Fruit fly (Drosophila melanogaster) whole organism, wandering third instar larva: ENCODE results near the gene CG10949.

Experiments used
- Abd-B ChIP-seq: fragments of >200 bp; optimal IDR thresholded peaks from 2 replicates; lab custom pipeline; 2017; ENCODE audit warnings: missing biosample characterization, missing genetic modification characterization
- CG32264 ChIP-seq: fragments of 200-800 bp; sonication (Bioruptor generic); optimal IDR thresholded peaks from 2 replicates; lab custom pipeline; 2016; ENCODE audit warnings: missing biosample characterization, missing genetic modification characterization
- CG9705 ChIP-seq: fragments of 200-800 bp; sonication (Bioruptor generic); optimal IDR thresholded peaks from 2 replicates; lab custom pipeline; 2018; ENCODE audit warnings: missing biosample characterization, mild to moderate bottlenecking, missing genetic modification characterization
- CrebA ChIP-seq: fragments of 200-800 bp; sonication (Bioruptor generic); optimal IDR thresholded peaks from 2 replicates; lab custom pipeline; 2016; ENCODE audit warnings: missing biosample characterization, mild to moderate bottlenecking, missing genetic modification characterization, borderline replicate concordance
- Dfd ChIP-seq: fragments of >200 bp; optimal IDR thresholded peaks from 2 replicates; lab custom pipeline; 2017; ENCODE audit warnings: missing biosample characterization, missing genetic modification characterization
- Dif ChIP-seq: fragments of 200-275, 200-300 bp; sonication (Bioruptor generic); optimal IDR thresholded peaks from 2 replicates; lab custom pipeline; 2018; ENCODE audit warnings: missing biosample characterization, missing genetic modification characterization; ENCODE audit not compliant: partially characterized antibody
- GATAd ChIP-seq: sonication (Bioruptor generic); optimal IDR thresholded peaks from 2 replicates; lab custom pipeline; 2016; ENCODE audit warnings: missing biosample characterization, missing genetic modification characterization
- HLH106 ChIP-seq: fragments of 200-800 bp; optimal IDR thresholded peaks from 3 replicates; lab custom pipeline; 2019; ENCODE audit warnings: missing biosample characterization, mild to moderate bottlenecking, missing genetic modification characterization, moderate library complexity
- Hnf4 ChIP-seq: fragments of 200-800 bp; sonication (Bioruptor generic); optimal IDR thresholded peaks from 2 replicates; lab custom pipeline; 2016; ENCODE audit warnings: missing biosample characterization, mild to moderate bottlenecking, missing genetic modification characterization
- Hr78 ChIP-seq: fragments of >200 bp; optimal IDR thresholded peaks from 2 replicates; lab custom pipeline; 2017; ENCODE audit warnings: missing biosample characterization, missing genetic modification characterization
- Hr83 ChIP-seq: fragments of 200-300 bp; sonication (Bioruptor generic); optimal IDR thresholded peaks from 2 replicates; lab custom pipeline; 2016; ENCODE audit warnings: missing biosample characterization, mild to moderate bottlenecking, missing genetic modification characterization, moderate library complexity; ENCODE audit not compliant: poor library complexity, severe bottlenecking
- Jra ChIP-seq: sonication (Bioruptor generic); optimal IDR thresholded peaks from 2 replicates; lab custom pipeline; 2016; ENCODE audit warnings: missing biosample characterization, missing genetic modification characterization
- Mio ChIP-seq: sonication (Bioruptor generic); optimal IDR thresholded peaks from 2 replicates; lab custom pipeline; 2016; ENCODE audit warnings: missing biosample characterization, missing genetic modification characterization
- N ChIP-seq: fragments of >200 bp; optimal IDR thresholded peaks from 2 replicates; lab custom pipeline; 2018; ENCODE audit warnings: missing biosample characterization, missing external identifiers, missing genetic modification characterization
- OdsH ChIP-seq: fragments of 200-800 bp; sonication (Bioruptor generic); optimal IDR thresholded peaks from 2 replicates; lab custom pipeline; 2016; ENCODE audit warnings: missing biosample characterization, mild to moderate bottlenecking, missing genetic modification characterization
- Rel ChIP-seq, 2 experiments: fragments of 200-800 bp; sonication (Bioruptor generic) in 1 of 2; optimal IDR thresholded peaks; 2 replicates in 1 of 2; 3 replicates in 1 of 2; lab custom pipeline; 2016 to 2019; ENCODE audit warnings: mild to moderate bottlenecking in 2 of 2, missing biosample characterization in 2 of 2, missing genetic modification characterization in 2 of 2, moderate library complexity in 1 of 2
- Sp1 ChIP-seq: fragments of 200-800 bp; sonication (Bioruptor generic); optimal IDR thresholded peaks from 3 replicates; lab custom pipeline; 2019; ENCODE audit warnings: missing biosample characterization, mild to moderate bottlenecking, missing genetic modification characterization, moderate library complexity
- Vsx2 ChIP-seq: fragments of 200-300, 225-300 bp; sonication (Bioruptor generic); optimal IDR thresholded peaks from 2 replicates; lab custom pipeline; 2018; ENCODE audit warnings: missing biosample characterization, missing genetic modification characterization; ENCODE audit not compliant: partially characterized antibody
- br ChIP-seq: fragments of 200-800 bp; sonication (Bioruptor generic); optimal IDR thresholded peaks from 2 replicates; lab custom pipeline; 2016; ENCODE audit warnings: missing biosample characterization, missing genetic modification characterization
- brk ChIP-seq: fragments of 200-800 bp; sonication (Bioruptor generic); optimal IDR thresholded peaks from 2 replicates; lab custom pipeline; 2016; ENCODE audit warnings: missing biosample characterization, mild to moderate bottlenecking, missing genetic modification characterization
- dl ChIP-seq, 2 experiments: fragments of 175-275, 200-275 bp in 1 of 2; fragments of 200-275 bp in 1 of 2; sonication (Bioruptor generic); optimal IDR thresholded peaks; lab custom pipeline; 2018; ENCODE audit warnings: mild to moderate bottlenecking in 2 of 2, missing biosample characterization in 2 of 2, missing genetic modification characterization in 2 of 2, moderate library complexity in 2 of 2; ENCODE audit not compliant: partially characterized antibody in 2 of 2, insufficient read depth in 1 of 2
- dmrt93B ChIP-seq: fragments of 200-800 bp; sonication (Bioruptor generic); optimal IDR thresholded peaks from 2 replicates; lab custom pipeline; 2018; ENCODE audit warnings: missing biosample characterization, mild to moderate bottlenecking, missing genetic modification characterization
- dsf ChIP-seq: sonication (Bioruptor generic); optimal IDR thresholded peaks from 2 replicates; lab custom pipeline; 2016; ENCODE audit warnings: missing biosample characterization, missing genetic modification characterization, borderline replicate concordance
- ey ChIP-seq: fragments of 200-800 bp; sonication (Bioruptor generic); optimal IDR thresholded peaks from 2 replicates; lab custom pipeline; 2016; ENCODE audit warnings: missing biosample characterization, missing genetic modification characterization
- foxo ChIP-seq, 2 experiments: fragments of 200-800 bp; sonication (Bioruptor generic); optimal IDR thresholded peaks; 2 replicates in 1 of 2; 3 replicates in 1 of 2; lab custom pipeline; 2016 to 2017; ENCODE audit warnings: missing biosample characterization in 2 of 2, missing genetic modification characterization in 2 of 2
- fru ChIP-seq: fragments of 200-800 bp; sonication (Bioruptor generic); optimal IDR thresholded peaks from 3 replicates; lab custom pipeline; 2016; ENCODE audit warnings: missing biosample characterization, mild to moderate bottlenecking, missing genetic modification characterization
- h ChIP-seq: fragments of 200-800 bp; sonication (Bioruptor generic); optimal IDR thresholded peaks from 3 replicates; lab custom pipeline; 2016; ENCODE audit warnings: missing biosample characterization, mild to moderate bottlenecking, missing genetic modification characterization
- jim ChIP-seq: fragments of 175-275, 200-325 bp; sonication (Bioruptor generic); optimal IDR thresholded peaks from 2 replicates; lab custom pipeline; 2016; ENCODE audit warnings: missing biosample characterization, mild to moderate bottlenecking, missing genetic modification characterization
- lola ChIP-seq: fragments of >200 bp; optimal IDR thresholded peaks from 2 replicates; lab custom pipeline; 2017; ENCODE audit warnings: missing biosample characterization, missing genetic modification characterization
- pan ChIP-seq: fragments of >200 bp; optimal IDR thresholded peaks from 2 replicates; lab custom pipeline; 2017
- psq ChIP-seq: fragments of 200-800 bp; sonication (Bioruptor generic); optimal IDR thresholded peaks from 3 replicates; lab custom pipeline; 2017; ENCODE audit warnings: missing biosample characterization, mild to moderate bottlenecking, missing genetic modification characterization, moderate library complexity
- rgr ChIP-seq: fragments of 200-800 bp; sonication (Bioruptor generic); optimal IDR thresholded peaks from 3 replicates; lab custom pipeline; 2016; ENCODE audit warnings: missing biosample characterization, mild to moderate bottlenecking, missing genetic modification characterization
- sage ChIP-seq: fragments of 200-800 bp; sonication (Bioruptor generic); optimal IDR thresholded peaks from 2 replicates; lab custom pipeline; 2016; ENCODE audit warnings: missing biosample characterization, mild to moderate bottlenecking, missing genetic modification characterization
- sv ChIP-seq: fragments of 200-800 bp; sonication (Bioruptor generic); optimal IDR thresholded peaks from 3 replicates; lab custom pipeline; 2016; ENCODE audit warnings: missing biosample characterization, missing genetic modification characterization
- tai ChIP-seq: sonication (Bioruptor generic); optimal IDR thresholded peaks from 2 replicates; lab custom pipeline; 2016; ENCODE audit warnings: missing biosample characterization, missing genetic modification characterization
- usp ChIP-seq: fragments of >200 bp; optimal IDR thresholded peaks from 2 replicates; lab custom pipeline; 2017; ENCODE audit warnings: missing biosample characterization, missing genetic modification characterization

CG10949 gene

dm6 chr2L:20416754-20417563 is at the start of gene CG10949, which contains the start of gene Arpc2:
Gene CG10949 (minus strand): TSS chr2L:20416918.
Gene Arpc2 (plus strand): TSS chr2L:20417057.
- TF ChIP-seq dl (GFP tag; optimal IDR thresholded peaks at IDR 0.05; lab: Kevin White, UChicago; ENCODE audit: insufficient read depth in 1 of 2, partially characterized antibody in 2 of 2) (peak; percentile 40 to 73), foxo (GFP tag; optimal IDR thresholded peaks at IDR 0.05; lab: Kevin White, UChicago) (peak in 1 of 2 experiments; percentile 55), lola (no peak), Rel (GFP tag; optimal IDR thresholded peaks at IDR 0.05; lab: Kevin White, UChicago) (no peak), Rel (tag; optimal IDR thresholded peaks at IDR 0.05; lab: Kevin White, UChicago) (peak; percentile 7), ey (no peak), fru (GFP tag; lab: Kevin White, UChicago) (peak; percentile 12), dmrt93B (GFP tag; lab: Kevin White, UChicago) (peak; percentile 46), tai (no peak), h (peak; percentile 13), sv (GFP tag; lab: Kevin White, UChicago) (no peak), CrebA (no peak), Hr83 (GFP tag; lab: Kevin White, UChicago) (peak; percentile 71), dsf (GFP tag; lab: Kevin White, UChicago) (peak; percentile 38), HLH106 (tag; lab: Kevin White, UChicago) (peak; percentile 78), GATAd (GFP tag; lab: Kevin White, UChicago) (no peak), psq (GFP tag; lab: Kevin White, UChicago) (peak; percentile 2), Sp1 (peak; percentile 14), br (GFP tag; lab: Kevin White, UChicago) (peak; percentile 11), N (GFP tag; lab: Kevin White, UChicago) (peak; percentile 62), OdsH (GFP tag; lab: Kevin White, UChicago) (peak; percentile 4), CG9705 (GFP tag; lab: Kevin White, UChicago) (peak; percentile 27), Hnf4 (GFP tag; lab: Kevin White, UChicago) (peak; percentile 34), Dif (GFP tag; lab: Kevin White, UChicago) (peak; percentile 80)

- TF ChIP-seq Rel (GFP tag; optimal IDR thresholded peaks at IDR 0.05; lab: Kevin White, UChicago) = no peak
- TF ChIP-seq Rel (tag; optimal IDR thresholded peaks at IDR 0.05; lab: Kevin White, UChicago) = no peak
- TF ChIP-seq Vsx2 (GFP tag; lab: Kevin White, UChicago) = no peak
- no peak for TF ChIP-seq N (GFP tag; lab: Kevin White, UChicago)
- TF ChIP-seq usp (GFP tag; lab: Kevin White, UChicago) = no peak
- TF ChIP-seq Hr78 = no peak
- no peak for TF ChIP-seq h
- TF ChIP-seq dsf (GFP tag; lab: Kevin White, UChicago) = no peak
- no peak for TF ChIP-seq GATAd (GFP tag; lab: Kevin White, UChicago)
- no peak for TF ChIP-seq lola
- TF ChIP-seq Dfd = no peak
- TF ChIP-seq psq (GFP tag; lab: Kevin White, UChicago) = no peak
- no peak for TF ChIP-seq CG32264
- no peak for TF ChIP-seq tai
- no peak for TF ChIP-seq rgr (GFP tag; lab: Kevin White, UChicago)
- TF ChIP-seq Abd-B (GFP tag; lab: Kevin White, UChicago) = no peak
- TF ChIP-seq sage (GFP tag; lab: Kevin White, UChicago) = no peak
- TF ChIP-seq, all 38 proteins: peak for 0
Measured at dm6 chr2L:20464385-20464784, 47.7 kb upstream of the CG10949 start.

- TF ChIP-seq OdsH (GFP tag; lab: Kevin White, UChicago) (peak; percentile 4), lola (no peak), Hr78 (no peak), N (GFP tag; lab: Kevin White, UChicago) (no peak), sage (GFP tag; lab: Kevin White, UChicago) (no peak), Dfd (no peak), dsf (GFP tag; lab: Kevin White, UChicago) (no peak), Rel (GFP tag; optimal IDR thresholded peaks at IDR 0.05; lab: Kevin White, UChicago) (no peak), Rel (tag; optimal IDR thresholded peaks at IDR 0.05; lab: Kevin White, UChicago) (peak; percentile 49), sv (GFP tag; lab: Kevin White, UChicago) (no peak), Dif (GFP tag; lab: Kevin White, UChicago) (no peak), rgr (GFP tag; lab: Kevin White, UChicago) (peak; percentile 45), br (GFP tag; lab: Kevin White, UChicago) (no peak), Abd-B (GFP tag; lab: Kevin White, UChicago) (no peak), usp (GFP tag; lab: Kevin White, UChicago) (no peak), CG32264 (no peak), CG9705 (GFP tag; lab: Kevin White, UChicago) (peak; percentile 43), ey (peak; percentile 17), dmrt93B (GFP tag; lab: Kevin White, UChicago) (peak; percentile 39), Hr83 (GFP tag; lab: Kevin White, UChicago) (no peak), GATAd (GFP tag; lab: Kevin White, UChicago) (no peak), jim (GFP tag; lab: Kevin White, UChicago) (no peak), foxo (GFP tag; optimal IDR thresholded peaks at IDR 0.05; lab: Kevin White, UChicago) (peak in 1 of 2 experiments; percentile 46), psq (GFP tag; lab: Kevin White, UChicago) (peak; percentile 33), pan (lab: Kevin White, UChicago) (no peak), HLH106 (tag; lab: Kevin White, UChicago) (peak; percentile 60), brk (no peak), Sp1 (peak; percentile 65), CrebA (no peak), Mio (GFP tag; lab: Kevin White, UChicago) (no peak), dl (GFP tag; optimal IDR thresholded peaks at IDR 0.05; lab: Kevin White, UChicago; ENCODE audit: insufficient read depth in 1 of 2, partially characterized antibody in 2 of 2) (no peak), fru (GFP tag; lab: Kevin White, UChicago) (peak; percentile 46), tai (no peak), Jra (GFP tag; lab: Kevin White, UChicago) (no peak)
Measured at dm6 chr2L:20463316-20463856, 46.7 kb upstream of the CG10949 start, which contains the start of gene CG2493. Gene CG2493 (minus strand): TSS chr2L:20463444.
